Worm (Caenorhabditis elegans) whole organism, L1 larva: ENCODE results near the gene grk-1.
A peak's percentile ranks its signal among the peaks of the same experiment; 100 is the strongest.

Source experiments
- C04F5.9 ChIP-seq: sonication (generic microtip); optimal IDR thresholded peaks from 2 replicates; lab custom pipeline; 2016; ENCODE audit warnings: missing genetic modification characterization, missing compliant biosample characterization
- C16A3.4 ChIP-seq: fragments of 150-350 bp; optimal IDR thresholded peaks from 2 replicates; lab custom pipeline; 2014; ENCODE audit warnings: missing biosample characterization, missing genetic modification characterization
- F16B12.6 ChIP-seq: fragments of 150-350 bp; optimal IDR thresholded peaks from 2 replicates; lab custom pipeline; 2014; ENCODE audit warnings: missing biosample characterization, missing genetic modification characterization
- Y116A8C.19 ChIP-seq: sonication (generic microtip); optimal IDR thresholded peaks from 2 replicates; lab custom pipeline; 2016; ENCODE audit warnings: missing compliant biosample characterization, missing genetic modification characterization, borderline replicate concordance
- aha-1 ChIP-seq: fragments of 150-350 bp; optimal IDR thresholded peaks from 2 replicates; lab custom pipeline; 2014; ENCODE audit warnings: missing biosample characterization, missing genetic modification characterization
- alr-1 ChIP-seq: fragments of 200-800 bp; sonication (Bioruptor generic); optimal IDR thresholded peaks from 2 replicates; lab custom pipeline; 2018; ENCODE audit warnings: borderline replicate concordance, mild to moderate bottlenecking, missing genetic modification characterization, missing compliant biosample characterization
- ama-1 ChIP-seq: fragments of 150-350 bp; optimal IDR thresholded peaks from 2 replicates; lab custom pipeline; 2014
- ceh-8 ChIP-seq: fragments of 200-800 bp; sonication (Bioruptor generic); optimal IDR thresholded peaks from 2 replicates; lab custom pipeline; 2018; ENCODE audit warnings: mild to moderate bottlenecking, missing genetic modification characterization, moderate library complexity, missing compliant biosample characterization
- ceh-82 ChIP-seq, 3 experiments: fragments of 150-350 bp in 1 of 3; sonication (generic microtip) in 2 of 3; optimal IDR thresholded peaks; 2 replicates each; lab custom pipeline; 2014 to 2017; ENCODE audit warnings: missing biosample characterization in 3 of 3, missing genetic modification characterization in 3 of 3
- ceh-88 ChIP-seq: fragments of 200-800 bp; sonication (Bioruptor generic); IDR thresholded peaks from 2 replicates; pipeline ENCODE4 v1.3.6; 2022; ENCODE audit warnings: missing genetic modification characterization, missing compliant biosample characterization
- ces-1 ChIP-seq: fragments of 150-350 bp; optimal IDR thresholded peaks from 2 replicates; lab custom pipeline; 2014; ENCODE audit warnings: missing biosample characterization, missing genetic modification reagents, missing genetic modification characterization
- efl-1 ChIP-seq, 4 experiments: fragments of 150-350 bp; optimal IDR thresholded peaks in 3 of 4; peaks in 1 of 4; 1 replicate in 1 of 4; 2 replicates in 3 of 4; lab custom pipeline; 2014; ENCODE audit warnings: missing biosample characterization in 2 of 4, missing genetic modification characterization in 2 of 4, missing genetic modification reagents in 2 of 4
- efl-3 ChIP-seq: fragments of 200-800 bp; sonication (Bioruptor generic); optimal IDR thresholded peaks from 2 replicates; lab custom pipeline; 2018; ENCODE audit warnings: mild to moderate bottlenecking, missing genetic modification characterization, missing compliant biosample characterization
- egl-13 ChIP-seq: sonication (generic microtip); optimal IDR thresholded peaks from 2 replicates; lab custom pipeline; 2016; ENCODE audit warnings: missing genotype, missing genetic modification reagents, missing genetic modification characterization, missing compliant biosample characterization
- egl-27 ChIP-seq, 2 experiments: fragments of 150-350 bp in 1 of 2; sonication (generic microtip); optimal IDR thresholded peaks; 3 replicates each; lab custom pipeline; 2017 to 2018; ENCODE audit warnings: missing biosample characterization in 2 of 2, missing genetic modification characterization in 2 of 2, missing genetic modification reagents in 2 of 2
- elt-2 ChIP-seq: sonication (generic microtip); optimal IDR thresholded peaks from 2 replicates; lab custom pipeline; 2016; ENCODE audit warnings: missing genetic modification characterization, mild to moderate bottlenecking, inconsistent platforms, missing compliant biosample characterization, missing genetic modification reagents
- ets-5 ChIP-seq: fragments of 200-800 bp; sonication (Bioruptor generic); IDR thresholded peaks from 2 replicates; pipeline ENCODE4 v1.3.6; 2022; ENCODE audit warnings: missing genetic modification characterization, missing compliant biosample characterization
- fkh-10 ChIP-seq: sonication (generic microtip); optimal IDR thresholded peaks from 2 replicates; lab custom pipeline; 2017; ENCODE audit warnings: missing biosample characterization, missing genetic modification reagents, missing genetic modification characterization
- fkh-4 ChIP-seq: sonication (generic microtip); optimal IDR thresholded peaks from 2 replicates; lab custom pipeline; 2016; ENCODE audit warnings: missing compliant biosample characterization, missing genetic modification characterization, borderline replicate concordance
- fkh-8 ChIP-seq: sonication (generic microtip); optimal IDR thresholded peaks from 2 replicates; lab custom pipeline; 2016; ENCODE audit warnings: mild to moderate bottlenecking, missing genetic modification characterization, missing compliant biosample characterization
- grh-1 ChIP-seq: fragments of 200-800 bp; sonication (Bioruptor generic); IDR thresholded peaks from 2 replicates; pipeline ENCODE4 v1.3.6; 2022; ENCODE audit warnings: missing genetic modification reagents, missing genetic modification characterization, missing compliant biosample characterization
- hlh-4 ChIP-seq: sonication (generic microtip); optimal IDR thresholded peaks from 2 replicates; lab custom pipeline; 2016; ENCODE audit warnings: mild to moderate bottlenecking, missing genetic modification characterization, missing compliant biosample characterization
- irx-1 ChIP-seq: sonication (generic microtip); optimal IDR thresholded peaks from 2 replicates; lab custom pipeline; 2016; ENCODE audit warnings: missing genetic modification characterization, missing compliant biosample characterization
- lin-14 ChIP-seq: fragments of 200-800 bp; sonication (Bioruptor generic); optimal IDR thresholded peaks from 2 replicates; lab custom pipeline; 2018; ENCODE audit warnings: mild to moderate bottlenecking, missing genetic modification characterization, moderate library complexity, missing compliant biosample characterization
- lin-15B ChIP-seq: fragments of 150-350 bp; sonication (generic microtip); optimal IDR thresholded peaks from 3 replicates; lab custom pipeline; 2014; ENCODE audit warnings: missing biosample characterization, missing genetic modification characterization
- lin-35 ChIP-seq, 2 experiments: fragments of 150-350 bp; optimal IDR thresholded peaks; 2 replicates each; lab custom pipeline; 2014; ENCODE audit warnings: missing biosample characterization in 2 of 2, missing genetic modification characterization in 2 of 2, missing genetic modification reagents in 2 of 2
- lin-39 ChIP-seq: fragments of 150-350 bp; optimal IDR thresholded peaks from 2 replicates; lab custom pipeline; 2014; ENCODE audit warnings: missing biosample characterization, missing genetic modification reagents, missing genetic modification characterization
- lsy-2 ChIP-seq, 2 experiments: fragments of 150-350 bp; optimal IDR thresholded peaks; 2 replicates each; lab custom pipeline; 2014; ENCODE audit warnings: missing biosample characterization in 2 of 2, missing genetic modification characterization in 2 of 2
- mdl-1 ChIP-seq, 2 experiments: fragments of 150-350 bp; optimal IDR thresholded peaks; 2 replicates each; lab custom pipeline; 2014 to 2017; ENCODE audit warnings: missing biosample characterization in 2 of 2, missing genetic modification characterization in 2 of 2, inconsistent platforms in 1 of 2
- nhr-11 ChIP-seq: fragments of 150-350 bp; optimal IDR thresholded peaks from 2 replicates; lab custom pipeline; 2014; ENCODE audit warnings: missing biosample characterization, missing genetic modification characterization
- nhr-19 ChIP-seq: fragments of 200-800 bp; sonication (Bioruptor generic); conservative IDR thresholded peaks from 2 replicates; pipeline ENCODE4 v1.3.6; 2022; ENCODE audit warnings: missing genetic modification characterization, missing compliant biosample characterization
- nhr-20 ChIP-seq: sonication (generic microtip); optimal IDR thresholded peaks from 2 replicates; lab custom pipeline; 2016; ENCODE audit warnings: mild to moderate bottlenecking, missing genetic modification characterization, missing compliant biosample characterization
- nhr-28 ChIP-seq: fragments of 150-350 bp; optimal IDR thresholded peaks from 2 replicates; lab custom pipeline; 2014; ENCODE audit warnings: missing biosample characterization, missing genetic modification characterization
- nhr-71 ChIP-seq: sonication (generic microtip); optimal IDR thresholded peaks from 2 replicates; lab custom pipeline; 2016; ENCODE audit warnings: mild to moderate bottlenecking, missing genetic modification characterization, moderate library complexity, missing compliant biosample characterization
- nhr-77 ChIP-seq: fragments of 150-350 bp; optimal IDR thresholded peaks from 2 replicates; lab custom pipeline; 2014; ENCODE audit warnings: missing biosample characterization, missing genetic modification characterization
- pag-3 ChIP-seq: sonication (generic microtip); optimal IDR thresholded peaks from 2 replicates; lab custom pipeline; 2017; ENCODE audit warnings: missing genetic modification characterization, mild to moderate bottlenecking, missing compliant biosample characterization, antibody characterized with exemption, borderline replicate concordance; ENCODE audit not compliant: insufficient read depth
- pax-3 ChIP-seq: fragments of 200-800 bp; sonication (Bioruptor generic); optimal IDR thresholded peaks from 2 replicates; lab custom pipeline; 2018; ENCODE audit warnings: mild to moderate bottlenecking, missing genetic modification characterization, moderate library complexity, missing compliant biosample characterization
- pqm-1 ChIP-seq: sonication (generic microtip); optimal IDR thresholded peaks from 3 replicates; lab custom pipeline; 2017; ENCODE audit warnings: missing biosample characterization, missing genetic modification characterization
- skn-1 ChIP-seq: fragments of 150-350 bp; optimal IDR thresholded peaks from 2 replicates; lab custom pipeline; 2014; ENCODE audit warnings: missing biosample characterization, missing genetic modification characterization
- snpc-4 ChIP-seq: fragments of 150-350 bp; optimal IDR thresholded peaks from 2 replicates; lab custom pipeline; 2014; ENCODE audit warnings: missing biosample characterization, missing genetic modification characterization
- snu-23 ChIP-seq: sonication (generic microtip); optimal IDR thresholded peaks from 2 replicates; lab custom pipeline; 2016; ENCODE audit warnings: missing genetic modification characterization, missing compliant biosample characterization
- sup-37 ChIP-seq: fragments of 200-800 bp; sonication (Bioruptor generic); optimal IDR thresholded peaks from 2 replicates; lab custom pipeline; 2018; ENCODE audit warnings: mild to moderate bottlenecking, missing genetic modification characterization, missing compliant biosample characterization
- swsn-7 ChIP-seq: sonication (generic microtip); optimal IDR thresholded peaks from 2 replicates; lab custom pipeline; 2016; ENCODE audit warnings: missing genetic modification characterization, missing compliant biosample characterization
- tbx-2 ChIP-seq: sonication (generic microtip); optimal IDR thresholded peaks from 2 replicates; lab custom pipeline; 2016; ENCODE audit warnings: missing genetic modification characterization, missing compliant biosample characterization
- unc-86 ChIP-seq: sonication (generic microtip); optimal IDR thresholded peaks from 2 replicates; lab custom pipeline; 2016; ENCODE audit warnings: missing genetic modification characterization, missing compliant biosample characterization
- unc-98 ChIP-seq: fragments of 200-800 bp; sonication (Bioruptor generic); IDR thresholded peaks from 2 replicates; pipeline ENCODE4 v1.3.6; 2022; ENCODE audit warnings: missing genetic modification characterization, missing compliant biosample characterization
- vab-15 ChIP-seq: sonication (generic microtip); optimal IDR thresholded peaks from 2 replicates; lab custom pipeline; 2017; ENCODE audit warnings: missing genotype, mild to moderate bottlenecking, missing genetic modification characterization, missing compliant biosample characterization
- xbp-1 ChIP-seq: sonication (generic microtip); optimal IDR thresholded peaks from 2 replicates; lab custom pipeline; 2016; ENCODE audit warnings: missing genetic modification characterization, missing compliant biosample characterization
- zip-4 ChIP-seq: fragments of 200-800 bp; sonication (Bioruptor generic); optimal IDR thresholded peaks from 2 replicates; lab custom pipeline; 2018; ENCODE audit warnings: mild to moderate bottlenecking, missing genetic modification characterization, moderate library complexity, missing compliant biosample characterization

The grk-1 gene

ce11 chrX:9958561-9958960 is 40.4 kb downstream of the grk-1 start, which contains the start of gene ZC506.1 (continued):
- TF ChIP-seq lin-15B, result peak; percentile 81
- TF ChIP-seq ama-1 (lab: Kevin White, UChicago), result no peak
- TF ChIP-seq ceh-88 (GFP tag; lab: Robert Waterston, UW), result peak; percentile 75
- peak; percentile 97 for TF ChIP-seq snu-23 (GFP tag; lab: Kevin White, UChicago)
- TF ChIP-seq grh-1 (GFP tag; lab: Robert Waterston, UW), result peak; percentile 77
- no peak for TF ChIP-seq alr-1 (tag; lab: Kevin White, UChicago)
- TF ChIP-seq swsn-7 (tag; lab: Kevin White, UChicago), result peak; percentile 96
- TF ChIP-seq Y116A8C.19, result no peak
- TF ChIP-seq skn-1, result peak; percentile 83
- TF ChIP-seq lin-35 (GFP tag; optimal IDR thresholded peaks at IDR 0.05; lab: Kevin White, UChicago), result peak; percentile 86 to 89
- peak; percentile 94 for TF ChIP-seq fkh-10 (GFP tag; lab: Kevin White, UChicago)
- no peak for TF ChIP-seq pag-3 (tag; lab: Kevin White, UChicago)
- peak; percentile 91 for TF ChIP-seq xbp-1 (tag; lab: Kevin White, UChicago)
- TF ChIP-seq nhr-77 (tag; lab: Kevin White, UChicago), result peak; percentile 96
- no peak for TF ChIP-seq hlh-4
- TF ChIP-seq ceh-82 (tag; optimal IDR thresholded peaks at IDR 0.05; lab: Kevin White, UChicago), result peak; percentile 82 to 97 (median 91)
- TF ChIP-seq nhr-71, result peak; percentile 98
- TF ChIP-seq C04F5.9 (tag; lab: Kevin White, UChicago), result peak; percentile 38
- TF ChIP-seq egl-27 (tag; optimal IDR thresholded peaks at IDR 0.05; lab: Kevin White, UChicago), result peak; percentile 74 to 87
- peak; percentile 73 for TF ChIP-seq ceh-8 (GFP tag; lab: Kevin White, UChicago)
- no peak for TF ChIP-seq efl-3 (GFP tag; lab: Kevin White, UChicago)
- TF ChIP-seq tbx-2 (tag; lab: Kevin White, UChicago), result peak; percentile 96
- peak; percentile 94 for TF ChIP-seq unc-86 (tag; lab: Kevin White, UChicago)
- TF ChIP-seq nhr-11 (tag; lab: Kevin White, UChicago), result peak; percentile 37
- TF ChIP-seq fkh-4, result no peak
- TF ChIP-seq nhr-19 (GFP tag; lab: Robert Waterston, UW), result peak; percentile 95
- TF ChIP-seq lsy-2 (tag; optimal IDR thresholded peaks at IDR 0.05; lab: Kevin White, UChicago), result peak; percentile 86 to 93
- TF ChIP-seq aha-1 (tag; lab: Kevin White, UChicago), result peak; percentile 45
- peak; percentile 56 for TF ChIP-seq zip-4 (GFP tag; lab: Kevin White, UChicago)
- peak; percentile 92 for TF ChIP-seq irx-1 (tag; lab: Kevin White, UChicago)
- no peak for TF ChIP-seq ces-1 (GFP tag; lab: Kevin White, UChicago)
- peak; percentile 21 for TF ChIP-seq F16B12.6 (tag; lab: Kevin White, UChicago)
- peak; percentile 72 for TF ChIP-seq sup-37 (GFP tag; lab: Kevin White, UChicago)
- TF ChIP-seq nhr-28 (tag; lab: Kevin White, UChicago), result no peak
- TF ChIP-seq nhr-20 (tag; lab: Kevin White, UChicago), result peak; percentile 98
- TF ChIP-seq egl-13 (tag; lab: Kevin White, UChicago), result peak; percentile 87
- peak; percentile 98 for TF ChIP-seq C16A3.4 (tag; lab: Kevin White, UChicago)
- TF ChIP-seq efl-1 (optimal IDR thresholded peaks at IDR 0.05; lab: Kevin White, UChicago), result peak; percentile 75 to 80
- peak; percentile 63 to 96 for TF ChIP-seq efl-1 (GFP tag; optimal IDR thresholded peaks at IDR 0.05 in 1 of 2; lab: Kevin White, UChicago)
- no peak for TF ChIP-seq ets-5 (GFP tag; lab: Robert Waterston, UW)
- peak; percentile 81 for TF ChIP-seq elt-2 (tag; lab: Kevin White, UChicago)
- TF ChIP-seq lin-14 (GFP tag; lab: Kevin White, UChicago), result peak; percentile 99
- peak; percentile 66 for TF ChIP-seq lin-39 (tag; lab: Kevin White, UChicago)
- peak; percentile 23 for TF ChIP-seq vab-15 (tag; lab: Kevin White, UChicago)
- peak; percentile 83 for TF ChIP-seq pax-3
- peak in 1 of 2 experiments; percentile 93 for TF ChIP-seq mdl-1 (tag; optimal IDR thresholded peaks at IDR 0.05; lab: Kevin White, UChicago)
- TF ChIP-seq unc-98 (GFP tag; lab: Robert Waterston, UW), result no peak
- peak; percentile 96 for TF ChIP-seq fkh-8 (tag; lab: Kevin White, UChicago)
- TF ChIP-seq snpc-4 (tag; lab: Kevin White, UChicago), result peak; percentile 71
- TF ChIP-seq pqm-1 (tag; lab: Kevin White, UChicago), result peak; percentile 6
